Fruit fly (Drosophila melanogaster) whole organism: ENCODE results near the gene CG42570.

Source experiments
- CG8478 ChIP-seq: fragments of >200 bp; optimal IDR thresholded peaks from 2 replicates; lab custom pipeline; 2018; ENCODE audit warnings: inconsistent platforms
- Dll ChIP-seq: fragments of >200 bp; optimal IDR thresholded peaks from 2 replicates; lab custom pipeline; 2017

dm6 chr3L:15720224-15720623, 2.6 kb downstream of the CG42570 start:
- TF ChIP-seq Dll (no peak), CG8478 (lab: Kevin White, UChicago) (no peak)
